Worm (Caenorhabditis elegans) whole organism, L4 larva: ENCODE measurements around the gene T13A10.64.
"Not testable (repeated sequence)": the region's sequence is repeated elsewhere in the genome, so short reads cannot be mapped to it uniquely, and the experiment has no call there.

Experiments
- R02D3.7 ChIP-seq: fragments of 150-350 bp; sonication (generic microtip); optimal IDR thresholded peaks from 3 replicates; lab custom pipeline; 2014; ENCODE audit warnings: missing biosample characterization, missing genetic modification characterization
- Y105C5A.15 ChIP-seq: fragments of 200-800 bp; sonication (Bioruptor generic); IDR thresholded peaks from 2 replicates; pipeline ENCODE4 v1.3.6; 2022; ENCODE audit warnings: missing genetic modification characterization, missing compliant biosample characterization
- Y5F2A.4 ChIP-seq: fragments of 200-800 bp; sonication (Bioruptor generic); optimal IDR thresholded peaks from 2 replicates; lab custom pipeline; 2018; ENCODE audit warnings: mild to moderate bottlenecking, missing genetic modification characterization, missing compliant biosample characterization
- ZK337.2 ChIP-seq: fragments of 200-800 bp; sonication (Bioruptor generic); IDR thresholded peaks from 2 replicates; pipeline ENCODE4 v1.3.6; 2022; ENCODE audit warnings: missing genetic modification reagents, missing genetic modification characterization, missing compliant biosample characterization
- aha-1 ChIP-seq: fragments of 150-350 bp; peaks from one replicate; lab custom pipeline; 2014; ENCODE audit warnings: missing biosample characterization, missing genetic modification characterization
- daf-12 ChIP-seq: fragments of 150-350 bp; optimal IDR thresholded peaks from 2 replicates; lab custom pipeline; 2014; ENCODE audit warnings: missing biosample characterization, missing genetic modification reagents, missing genetic modification characterization
- daf-16 ChIP-seq, 3 experiments: sonication (generic microtip); optimal IDR thresholded peaks; 2 replicates each; lab custom pipeline; 2016 to 2017; ENCODE audit warnings: missing genetic modification characterization in 3 of 3, missing genetic modification reagents in 3 of 3, mild to moderate bottlenecking in 2 of 3, missing compliant biosample characterization in 2 of 3, missing biosample characterization in 1 of 3, moderate library complexity in 1 of 3
- dmd-6 ChIP-seq: fragments of 200-800 bp; sonication (Bioruptor generic); IDR thresholded peaks from 2 replicates; pipeline ENCODE4 v1.3.6; 2022; ENCODE audit warnings: missing genetic modification reagents, missing genetic modification characterization, missing compliant biosample characterization
- duxl-1 ChIP-seq: sonication (generic microtip); optimal IDR thresholded peaks from 2 replicates; lab custom pipeline; 2016; ENCODE audit warnings: mild to moderate bottlenecking, missing genetic modification characterization, moderate library complexity, missing compliant biosample characterization; ENCODE audit not compliant: poor library complexity
- dve-1 ChIP-seq: sonication (generic microtip); optimal IDR thresholded peaks from 2 replicates; lab custom pipeline; 2017; ENCODE audit warnings: antibody characterized with exemption, mild to moderate bottlenecking, missing genetic modification characterization, missing compliant biosample characterization; ENCODE audit not compliant: insufficient read depth
- egl-27 ChIP-seq: sonication (generic microtip); optimal IDR thresholded peaks from 3 replicates; lab custom pipeline; 2017; ENCODE audit warnings: missing biosample characterization, missing genetic modification reagents, missing genetic modification characterization
- gei-8 ChIP-seq: fragments of 200-800 bp; sonication (Bioruptor generic); optimal IDR thresholded peaks from 2 replicates; lab custom pipeline; 2018; ENCODE audit warnings: mild to moderate bottlenecking, missing genetic modification characterization, missing compliant biosample characterization
- hlh-11 ChIP-seq: fragments of 200-800 bp; sonication (Bioruptor generic); optimal IDR thresholded peaks from 2 replicates; lab custom pipeline; 2018; ENCODE audit warnings: mild to moderate bottlenecking, missing genetic modification characterization, missing compliant biosample characterization
- hlh-30 ChIP-seq: sonication (generic microtip); optimal IDR thresholded peaks from 2 replicates; lab custom pipeline; 2017; ENCODE audit warnings: antibody characterized with exemption, mild to moderate bottlenecking, missing genetic modification characterization, missing compliant biosample characterization; ENCODE audit not compliant: insufficient read depth
- lir-3 ChIP-seq: sonication (generic microtip); optimal IDR thresholded peaks from 2 replicates; lab custom pipeline; 2016; ENCODE audit warnings: mild to moderate bottlenecking, missing genetic modification characterization, missing compliant biosample characterization
- madf-9 ChIP-seq: fragments of 200-800 bp; sonication (Bioruptor generic); conservative IDR thresholded peaks from 2 replicates; pipeline ENCODE4 v1.3.6; 2022; ENCODE audit warnings: missing genetic modification reagents, missing genetic modification characterization, missing compliant biosample characterization
- mdl-1 ChIP-seq, 2 experiments: fragments of 150-350 bp in 1 of 2; sonication (generic microtip) in 1 of 2; optimal IDR thresholded peaks; 2 replicates each; lab custom pipeline; 2014 to 2017; ENCODE audit warnings: missing biosample characterization in 2 of 2, missing genetic modification characterization in 2 of 2
- nhr-10 ChIP-seq: fragments of 150-350 bp; optimal IDR thresholded peaks from 2 replicates; lab custom pipeline; 2014; ENCODE audit warnings: missing biosample characterization, missing genetic modification characterization
- nhr-28 ChIP-seq: fragments of 150-350 bp; optimal IDR thresholded peaks from 2 replicates; lab custom pipeline; 2014; ENCODE audit warnings: missing biosample characterization, missing genetic modification characterization
- nhr-41 ChIP-seq: fragments of 200-800 bp; sonication (Bioruptor generic); IDR thresholded peaks from 2 replicates; pipeline ENCODE4 v1.3.6; 2022; ENCODE audit warnings: missing genetic modification reagents, missing genetic modification characterization, missing compliant biosample characterization
- nhr-77 ChIP-seq: fragments of 150-350 bp; optimal IDR thresholded peaks from 2 replicates; lab custom pipeline; 2014; ENCODE audit warnings: missing biosample characterization, missing genetic modification characterization
- php-3 ChIP-seq: fragments of 200-800 bp; sonication (Bioruptor generic); IDR thresholded peaks from 2 replicates; pipeline ENCODE4 v1.3.6; 2022; ENCODE audit warnings: missing genetic modification reagents, missing genetic modification characterization, missing compliant biosample characterization
- pqm-1 ChIP-seq: sonication (generic microtip); optimal IDR thresholded peaks from 2 replicates; lab custom pipeline; 2017; ENCODE audit warnings: missing biosample characterization, missing genetic modification characterization
- rbr-2 ChIP-seq: sonication (generic microtip); optimal IDR thresholded peaks from 2 replicates; lab custom pipeline; 2016; ENCODE audit warnings: missing genotype, missing genetic modification characterization, missing compliant biosample characterization
- skn-1 ChIP-seq: fragments of 150-350 bp; optimal IDR thresholded peaks from 2 replicates; lab custom pipeline; 2014; ENCODE audit warnings: missing biosample characterization, missing genetic modification characterization
- snpc-1.2 ChIP-seq: fragments of 200-800 bp; sonication (Bioruptor generic); IDR thresholded peaks from 2 replicates; pipeline ENCODE4 v1.3.6; 2022; ENCODE audit warnings: missing genetic modification reagents, missing genetic modification characterization, missing compliant biosample characterization
- tag-97 ChIP-seq: fragments of 200-800 bp; sonication (Bioruptor generic); IDR thresholded peaks from 2 replicates; pipeline ENCODE4 v1.3.6; 2022; ENCODE audit warnings: missing genetic modification characterization, missing compliant biosample characterization
- unc-62 ChIP-seq, 3 experiments: fragments of 150-350 bp in 1 of 3; sonication (generic microtip); optimal IDR thresholded peaks in 2 of 3; peaks in 1 of 3; 1 replicate in 1 of 3; 2 replicates in 2 of 3; lab custom pipeline; 2014 to 2017; ENCODE audit warnings: missing biosample characterization in 3 of 3, missing genetic modification characterization in 3 of 3, missing genetic modification reagents in 3 of 3, missing genotype in 1 of 3
- vab-7 ChIP-seq: fragments of 200-800 bp; sonication (Bioruptor generic); IDR thresholded peaks from 2 replicates; pipeline ENCODE4 v1.3.6; 2022; ENCODE audit warnings: missing genetic modification reagents, missing genetic modification characterization, missing compliant biosample characterization
- zfp-2 ChIP-seq: sonication (generic microtip); optimal IDR thresholded peaks from 2 replicates; lab custom pipeline; 2016; ENCODE audit warnings: mild to moderate bottlenecking, missing genetic modification characterization, missing compliant biosample characterization
- zfp-3 ChIP-seq: fragments of 200-800 bp; sonication (Bioruptor generic); conservative IDR thresholded peaks from 2 replicates; pipeline ENCODE4 v1.3.6; 2022; ENCODE audit warnings: missing genetic modification reagents, missing genetic modification characterization, missing compliant biosample characterization
- zip-2 ChIP-seq: fragments of 150-350 bp; optimal IDR thresholded peaks from 2 replicates; lab custom pipeline; 2014; ENCODE audit warnings: missing biosample characterization, missing genetic modification characterization
- ztf-11 ChIP-seq: fragments of 150-350 bp; optimal IDR thresholded peaks from 2 replicates; lab custom pipeline; 2014; ENCODE audit warnings: missing biosample characterization, missing genetic modification characterization

T13A10.64 gene

ce11 chrIV:6239993-6240392, 14.7 kb upstream of the T13A10.64 start, which contains the start of gene F58F9.9:
F58F9.9 (plus strand) TSS chrIV:6240293.
- TF ChIP-seq nhr-77 (tag; lab: Kevin White, UChicago) (no peak), php-3 (GFP tag; lab: Robert Waterston, UW) (no peak), tag-97 (GFP tag; lab: Robert Waterston, UW) (no peak), nhr-41 (GFP tag; lab: Robert Waterston, UW) (no peak), madf-9 (GFP tag; lab: Robert Waterston, UW) (no peak), R02D3.7 (tag; lab: Kevin White, UChicago) (no peak)

- TF ChIP-seq rbr-2 (tag; lab: Kevin White, UChicago) (no peak), dve-1 (tag; lab: Kevin White, UChicago) (peak; percentile 40), daf-16 (GFP tag; optimal IDR thresholded peaks at IDR 0.05; lab: Kevin White, UChicago) (no peak), daf-16 (tag; optimal IDR thresholded peaks at IDR 0.05; lab: Kevin White, UChicago) (peak; percentile 88), nhr-28 (peak; percentile 66), pqm-1 (peak; percentile 53), dmd-6 (0 out of 2 replicates have a peak, but pooled peaks have one; percentile 13), Y105C5A.15 (no peak)
Observed at ce11 chrIV:6248486-6248885, 6.2 kb upstream of the T13A10.64 start, which contains the start of gene acox-3. acox-3 (minus strand) TSS chrIV:6248492.

DNA sequence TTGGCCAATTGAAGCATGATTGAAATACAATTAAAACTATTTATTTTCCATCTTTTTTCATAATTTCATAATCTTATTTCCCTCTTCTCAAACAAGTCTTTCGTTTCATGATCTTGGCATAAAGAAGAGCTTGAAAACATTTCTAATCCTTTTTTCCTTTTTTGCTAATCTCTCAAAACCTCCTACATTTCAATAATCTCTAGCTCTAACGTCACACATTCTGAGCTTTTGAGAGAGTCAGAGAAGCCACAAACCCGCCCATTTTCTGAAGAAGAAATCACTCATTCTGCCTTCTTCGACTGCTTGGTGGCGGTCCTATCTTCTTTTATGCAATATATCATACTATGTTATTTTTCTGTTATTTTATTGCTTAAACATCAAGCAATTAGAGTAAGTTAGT, 5.1 kb upstream of the T13A10.64 start, which contains the start of gene F58F9.1:
Gene F58F9.1 (plus strand): TSS at position 251 of the 400 bp plus-strand sequence.
- TF ChIP-seq aha-1 (tag; lab: Kevin White, UChicago) (peak; percentile 44), lir-3 (no peak), unc-62 (GFP tag; optimal IDR thresholded peaks at IDR 0.05 in 1 of 2; lab: Kevin White, UChicago) (peak in 1 of 2 experiments; percentile 16), unc-62 (tag; optimal IDR thresholded peaks at IDR 0.05; lab: Kevin White, UChicago) (no peak), hlh-30 (tag; lab: Kevin White, UChicago) (peak; percentile 6), mdl-1 (tag; optimal IDR thresholded peaks at IDR 0.05; lab: Kevin White, UChicago) (no peak), duxl-1 (no peak), zfp-2 (tag; lab: Kevin White, UChicago) (no peak)

DNA sequence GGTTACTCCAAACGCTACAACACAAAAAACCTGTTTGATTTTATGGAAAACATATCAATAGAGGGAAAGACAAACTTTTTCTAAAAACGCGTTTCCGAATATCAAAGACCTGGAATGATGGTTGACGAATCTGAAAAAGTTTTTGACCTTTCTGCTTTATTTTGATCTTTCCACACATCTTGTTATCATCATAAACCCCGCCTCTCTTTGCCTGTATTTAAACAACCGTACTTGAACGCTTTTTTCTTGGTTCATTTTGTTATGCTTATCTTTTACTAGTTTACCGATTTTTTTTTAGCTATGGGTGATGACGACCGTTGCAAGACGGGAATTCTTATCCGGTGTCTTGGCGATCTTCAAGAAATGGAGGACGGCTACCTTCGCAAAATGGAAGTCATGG, 1.7 kb upstream of the T13A10.64 start, which contains the start of gene T13A10.2:
Gene T13A10.2 (plus strand): TSS at position 301 of the 400 bp plus-strand sequence.
- not testable (repeated sequence) for TF ChIP-seq snpc-1.2; R02D3.7 (tag; lab: Kevin White, UChicago); daf-12 (tag; lab: Kevin White, UChicago)
- TF ChIP-seq, all 104 proteins: peak for 0; not testable (repeated sequence) for 104

DNA sequence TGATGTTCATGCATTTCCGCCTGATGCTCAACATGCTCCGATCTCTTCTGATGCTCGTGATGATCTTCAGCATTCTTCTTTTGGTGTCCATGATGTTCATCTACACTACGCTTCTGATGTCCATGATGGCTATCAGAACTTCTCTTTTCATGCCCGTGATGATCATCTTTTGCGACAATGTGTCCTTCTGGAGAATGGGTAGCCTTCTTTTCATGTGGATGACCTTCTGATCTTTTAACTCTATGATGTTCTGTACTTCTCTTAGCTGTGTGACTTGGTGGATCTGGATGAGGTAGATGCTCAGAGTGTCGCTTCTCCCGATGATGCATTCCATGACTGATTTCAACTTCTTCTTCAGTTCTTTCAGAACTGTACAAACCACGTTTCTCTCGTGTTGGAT, 4.2 kb downstream of the T13A10.64 start:
- TF ChIP-seq vab-7 (GFP tag; lab: Robert Waterston, UW) (no peak), nhr-10 (no peak), unc-62 (GFP tag; optimal IDR thresholded peaks at IDR 0.05 in 1 of 2; lab: Kevin White, UChicago) (peak in 1 of 2 experiments; percentile 90), unc-62 (tag; optimal IDR thresholded peaks at IDR 0.05; lab: Kevin White, UChicago) (no peak)
- TF ChIP-seq, all 104 proteins: peak for 1

- TF ChIP-seq zfp-3 (no peak), ztf-11 (no peak), ZK337.2 (GFP tag; lab: Robert Waterston, UW) (no peak), egl-27 (tag; lab: Kevin White, UChicago) (no peak), hlh-11 (tag; lab: Kevin White, UChicago) (no peak), hlh-30 (tag; lab: Kevin White, UChicago) (no peak), zip-2 (tag; lab: Kevin White, UChicago) (no peak), skn-1 (tag; lab: Kevin White, UChicago) (no peak), Y5F2A.4 (no peak), gei-8 (GFP tag; lab: Kevin White, UChicago) (no peak)
- TF ChIP-seq, all 104 proteins: peak for 0
Observed at ce11 chrIV:6259732-6260131, 5.0 kb downstream of the T13A10.64 start, which contains the start of gene nlp-16. nlp-16 (minus strand) TSS chrIV:6259832.
